Fruit fly (Drosophila melanogaster) whole organism, embryonic: ENCODE measurements around the gene regucalcin.
A peak's percentile ranks its signal among the peaks of the same experiment; 100 is the strongest.

Experiments
- Atf-2 ChIP-seq: fragments of 200-800 bp; sonication (Bioruptor generic); optimal IDR thresholded peaks from 2 replicates; lab custom pipeline; 2016; ENCODE audit warnings: missing biosample characterization, missing genetic modification characterization
- BtbVII ChIP-seq: fragments of 200-800 bp; sonication (Bioruptor generic); optimal IDR thresholded peaks from 3 replicates; lab custom pipeline; 2017; ENCODE audit warnings: missing biosample characterization, mild to moderate bottlenecking, missing genetic modification characterization
- C15 ChIP-seq: fragments of 200-800 bp; sonication (Bioruptor generic); IDR thresholded peaks from 3 replicates; pipeline ENCODE4 v1.3.6; 2022; ENCODE audit warnings: missing biosample characterization, missing genetic modification characterization
- CG10147 ChIP-seq: fragments of 200-800 bp; sonication (Bioruptor generic); optimal IDR thresholded peaks from 2 replicates; lab custom pipeline; 2019; ENCODE audit warnings: missing biosample characterization, mild to moderate bottlenecking, missing genetic modification characterization, moderate library complexity
- CG11093 ChIP-seq: fragments of 200-800 bp; sonication (Bioruptor generic); IDR thresholded peaks from 3 replicates; pipeline ENCODE4 v1.3.6; 2022; ENCODE audit warnings: missing biosample characterization, missing genetic modification characterization
- CG11695 ChIP-seq: fragments of 200-800 bp; sonication (Bioruptor generic); IDR thresholded peaks from 3 replicates; pipeline ENCODE4 v1.3.6; 2022; ENCODE audit warnings: missing biosample characterization, missing genetic modification characterization
- CG14965 ChIP-seq: fragments of 200-800 bp; sonication (Bioruptor generic); optimal IDR thresholded peaks from 2 replicates; lab custom pipeline; 2016; ENCODE audit warnings: missing biosample characterization, missing genetic modification characterization, borderline replicate concordance
- CG15073 ChIP-seq: fragments of 200-800 bp; sonication (Bioruptor generic); optimal IDR thresholded peaks from 2 replicates; lab custom pipeline; 2016; ENCODE audit warnings: missing biosample characterization, missing genetic modification characterization
- CG16863 ChIP-seq: fragments of 200-800 bp; sonication (Bioruptor generic); optimal IDR thresholded peaks from 3 replicates; lab custom pipeline; 2016; ENCODE audit warnings: missing biosample characterization, missing genetic modification characterization
- CG18476 ChIP-seq: fragments of 200-800 bp; sonication (Bioruptor generic); optimal IDR thresholded peaks from 2 replicates; lab custom pipeline; 2016; ENCODE audit warnings: missing biosample characterization, mild to moderate bottlenecking, missing genetic modification characterization
- CG2116 ChIP-seq: fragments of 200-800 bp; sonication (Bioruptor generic); optimal IDR thresholded peaks from 3 replicates; lab custom pipeline; 2018; ENCODE audit warnings: missing biosample characterization, mild to moderate bottlenecking, missing genetic modification characterization
- CG2129 ChIP-seq: fragments of 200-800 bp; sonication (Bioruptor generic); IDR thresholded peaks from 2 replicates; pipeline ENCODE4 v1.3.6; 2022; ENCODE audit warnings: missing biosample characterization, missing genetic modification characterization; ENCODE audit not compliant: partially characterized antibody
- CG2875 ChIP-seq: fragments of 200-800 bp; sonication (Bioruptor generic); optimal IDR thresholded peaks from 2 replicates; lab custom pipeline; 2017; ENCODE audit warnings: missing biosample characterization, mild to moderate bottlenecking, missing genetic modification characterization, missing genetic modification reagents
- CG33557 ChIP-seq: fragments of 200-800 bp; sonication (Bioruptor generic); optimal IDR thresholded peaks from 2 replicates; lab custom pipeline; 2019; ENCODE audit warnings: missing biosample characterization, mild to moderate bottlenecking, missing genetic modification characterization, moderate library complexity
- CG42726 ChIP-seq: fragments of 200-800 bp; sonication (Bioruptor generic); IDR thresholded peaks from 2 replicates; pipeline ENCODE4 v1.3.6; 2022; ENCODE audit warnings: missing biosample characterization, missing genetic modification characterization; ENCODE audit not compliant: partially characterized antibody
- CG4328 ChIP-seq: fragments of 200-800 bp; sonication (Bioruptor generic); optimal IDR thresholded peaks from 3 replicates; lab custom pipeline; 2017; ENCODE audit warnings: missing biosample characterization, missing genetic modification reagents, missing genetic modification characterization
- CG6689 ChIP-seq: fragments of 200-800 bp; sonication (Bioruptor generic); IDR thresholded peaks from 2 replicates; pipeline ENCODE4 v1.3.6; 2022; ENCODE audit warnings: missing biosample characterization, missing genetic modification characterization
- CG6791 ChIP-seq: fragments of 200-800 bp; sonication (Bioruptor generic); IDR thresholded peaks from 3 replicates; pipeline ENCODE4 v1.3.6; 2022; ENCODE audit warnings: missing biosample characterization, missing genetic modification characterization; ENCODE audit not compliant: partially characterized antibody
- CG7556 ChIP-seq: fragments of 200-800 bp; sonication (Bioruptor generic); optimal IDR thresholded peaks from 2 replicates; lab custom pipeline; 2017; ENCODE audit warnings: missing biosample characterization, mild to moderate bottlenecking, missing genetic modification characterization
- CG9817 ChIP-seq: fragments of 200-800 bp; sonication (Bioruptor generic); optimal IDR thresholded peaks from 2 replicates; lab custom pipeline; 2018; ENCODE audit warnings: missing biosample characterization, mild to moderate bottlenecking, missing genetic modification characterization, moderate library complexity
- Camta ChIP-seq: fragments of 200-800 bp; sonication (Bioruptor generic); optimal IDR thresholded peaks from 2 replicates; lab custom pipeline; 2016; ENCODE audit warnings: missing biosample characterization, missing genetic modification characterization
- D19A ChIP-seq: fragments of 200-800 bp; optimal IDR thresholded peaks from 3 replicates; lab custom pipeline; 2019; ENCODE audit warnings: missing biosample characterization, mild to moderate bottlenecking, missing genetic modification characterization, moderate library complexity
- Dip3 ChIP-seq: fragments of 200-800 bp; sonication (Bioruptor generic); optimal IDR thresholded peaks from 3 replicates; lab custom pipeline; 2016; ENCODE audit warnings: missing biosample characterization, missing genetic modification characterization
- Dll ChIP-seq: fragments of 200-800 bp; sonication (Bioruptor generic); IDR thresholded peaks from 4 replicates; pipeline ENCODE4 v1.3.6; 2022; ENCODE audit warnings: missing biosample characterization, missing genetic modification characterization; ENCODE audit not compliant: partially characterized antibody
- HHEX ChIP-seq: fragments of 200-800 bp; sonication (Bioruptor generic); optimal IDR thresholded peaks from 3 replicates; lab custom pipeline; 2017; ENCODE audit warnings: missing biosample characterization, mild to moderate bottlenecking, missing genetic modification characterization, missing genetic modification reagents
- Lim3 ChIP-seq: fragments of 200-800 bp; sonication (Bioruptor generic); IDR thresholded peaks from 2 replicates; pipeline ENCODE4 v1.3.6; 2022; ENCODE audit warnings: missing biosample characterization, missing genetic modification characterization
- NFAT ChIP-seq: fragments of 200-800 bp; sonication (Bioruptor generic); IDR thresholded peaks from 2 replicates; pipeline ENCODE4 v1.3.6; 2022; ENCODE audit warnings: missing biosample characterization, missing genetic modification characterization
- NfI ChIP-seq: fragments of 200-800 bp; sonication (Bioruptor generic); optimal IDR thresholded peaks from 3 replicates; lab custom pipeline; 2018; ENCODE audit warnings: missing biosample characterization, mild to moderate bottlenecking, missing genetic modification characterization, moderate library complexity
- Opbp ChIP-seq: fragments of 200-800 bp; sonication (Bioruptor generic); IDR thresholded peaks from 3 replicates; pipeline ENCODE4 v1.3.6; 2022; ENCODE audit warnings: missing biosample characterization, missing genetic modification characterization; ENCODE audit not compliant: partially characterized antibody
- Sin3A ChIP-seq: fragments of >200 bp; optimal IDR thresholded peaks from 2 replicates; lab custom pipeline; 2018
- TFAM ChIP-seq: fragments of 200-800 bp; sonication (Bioruptor generic); optimal IDR thresholded peaks from 2 replicates; lab custom pipeline; 2017; ENCODE audit warnings: missing biosample characterization, missing genetic modification characterization, inconsistent platforms
- al ChIP-seq: fragments of 200-800 bp; sonication (Bioruptor generic); IDR thresholded peaks from 2 replicates; pipeline ENCODE4 v1.3.6; 2022; ENCODE audit warnings: missing biosample characterization, missing genetic modification characterization
- bcd ChIP-seq: fragments of 200-800 bp; sonication (Bioruptor generic); optimal IDR thresholded peaks from 2 replicates; lab custom pipeline; 2017; ENCODE audit warnings: missing biosample characterization, mild to moderate bottlenecking, missing genetic modification characterization
- cwo ChIP-seq: fragments of 200-800 bp; sonication (Bioruptor generic); optimal IDR thresholded peaks from 3 replicates; lab custom pipeline; 2017; ENCODE audit warnings: missing biosample characterization, missing genetic modification characterization, mild to moderate bottlenecking, moderate library complexity, missing genetic modification reagents
- dm ChIP-seq: fragments of 200-800 bp; sonication (Bioruptor generic); optimal IDR thresholded peaks from 3 replicates; lab custom pipeline; 2016; ENCODE audit warnings: missing biosample characterization, missing genetic modification characterization
- en ChIP-seq: fragments of 200-800 bp; sonication (Bioruptor generic); optimal IDR thresholded peaks from 2 replicates; lab custom pipeline; 2016; ENCODE audit warnings: missing biosample characterization, missing genetic modification characterization
- esg ChIP-seq: fragments of 200-800 bp; sonication (Bioruptor generic); conservative IDR thresholded peaks from 2 replicates; pipeline ENCODE4 v1.3.6; 2022; ENCODE audit warnings: missing biosample characterization, missing genetic modification characterization
- exex ChIP-seq: fragments of 200-800 bp; sonication (Bioruptor generic); optimal IDR thresholded peaks from 4 replicates; lab custom pipeline; 2018; ENCODE audit warnings: missing biosample characterization, mild to moderate bottlenecking, missing genetic modification characterization, moderate library complexity
- eyg ChIP-seq: fragments of 200-800 bp; sonication (Bioruptor generic); optimal IDR thresholded peaks from 3 replicates; lab custom pipeline; 2016; ENCODE audit warnings: missing biosample characterization, missing genetic modification characterization
- gsb ChIP-seq: fragments of 200-800 bp; sonication (Bioruptor generic); IDR thresholded peaks from 2 replicates; pipeline ENCODE4 v1.3.6; 2022; ENCODE audit warnings: missing biosample characterization, missing genetic modification characterization
- gsb-n ChIP-seq: fragments of 200-800 bp; sonication (Bioruptor generic); optimal IDR thresholded peaks from 3 replicates; lab custom pipeline; 2018; ENCODE audit warnings: missing biosample characterization, mild to moderate bottlenecking, missing genetic modification characterization
- hbn ChIP-seq: fragments of 200-800 bp; sonication (Bioruptor generic); IDR thresholded peaks from 2 replicates; pipeline ENCODE4 v1.3.6; 2022; ENCODE audit warnings: missing biosample characterization, missing genetic modification characterization; ENCODE audit not compliant: partially characterized antibody
- ken ChIP-seq: fragments of 200-800 bp; sonication (Bioruptor generic); IDR thresholded peaks from 3 replicates; pipeline ENCODE4 v1.3.6; 2022; ENCODE audit warnings: missing biosample characterization, missing genetic modification characterization
- knrl ChIP-seq: fragments of 200-800 bp; sonication (Bioruptor generic); IDR thresholded peaks from 3 replicates; pipeline ENCODE4 v1.3.6; 2022; ENCODE audit warnings: missing biosample characterization, missing genetic modification characterization; ENCODE audit not compliant: partially characterized antibody
- phol ChIP-seq: fragments of 200-800 bp; sonication (Bioruptor generic); optimal IDR thresholded peaks from 3 replicates; lab custom pipeline; 2018; ENCODE audit warnings: missing biosample characterization, mild to moderate bottlenecking, missing genetic modification characterization, moderate library complexity
- psq ChIP-seq: fragments of 200-800 bp; sonication (Bioruptor generic); optimal IDR thresholded peaks from 2 replicates; lab custom pipeline; 2017; ENCODE audit warnings: missing biosample characterization, missing genetic modification characterization
- sd ChIP-seq: fragments of 200-800 bp; sonication (Bioruptor generic); optimal IDR thresholded peaks from 3 replicates; lab custom pipeline; 2018; ENCODE audit warnings: missing biosample characterization, mild to moderate bottlenecking, missing genetic modification characterization, moderate library complexity
- sens-2 ChIP-seq: fragments of 200-800 bp; sonication (Bioruptor generic); IDR thresholded peaks from 2 replicates; pipeline ENCODE4 v1.3.6; 2022; ENCODE audit warnings: missing biosample characterization, missing genetic modification characterization
- shn ChIP-seq: fragments of 200-800 bp; sonication (Bioruptor generic); optimal IDR thresholded peaks from 3 replicates; lab custom pipeline; 2016; ENCODE audit warnings: missing biosample characterization, missing genetic modification characterization

regucalcin gene

dm6 chrX:12018440-12019101, 6.4 kb downstream of the regucalcin start, which contains the start of gene Lsm12a (continued):
- TF ChIP-seq CG2129 (GFP tag; lab: Robert Waterston, UW) (peak; percentile 20; the same call in 1 of the 2 replicates), TFAM (GFP tag; lab: Kevin White, UChicago) (no peak), CG4328 (GFP tag; lab: Kevin White, UChicago) (no peak), CG6689 (GFP tag; lab: Robert Waterston, UW) (no peak), phol (peak; percentile 1), Atf-2 (no peak), NFAT (GFP tag; lab: Robert Waterston, UW) (no peak), Lim3 (GFP tag; lab: Robert Waterston, UW) (no peak), CG15073 (GFP tag; lab: Kevin White, UChicago) (no peak), shn (no peak), Opbp (GFP tag; lab: Robert Waterston, UW) (peak; percentile 60; the same call in 2 of the 3 replicates), CG33557 (no peak), Dip3 (GFP tag; lab: Kevin White, UChicago) (no peak), eyg (GFP tag; lab: Kevin White, UChicago) (no peak), Camta (GFP tag; lab: Kevin White, UChicago) (no peak), cwo (GFP tag; lab: Kevin White, UChicago) (no peak), CG6791 (GFP tag; lab: Robert Waterston, UW) (peak; percentile 77; the same call in 2 of the 3 replicates), HHEX (GFP tag; lab: Kevin White, UChicago) (no peak), al (GFP tag; lab: Robert Waterston, UW) (no peak), dm (GFP tag; lab: Kevin White, UChicago) (no peak), CG7556 (GFP tag; lab: Kevin White, UChicago) (no peak), CG18476 (GFP tag; lab: Kevin White, UChicago) (no peak), D19A (tag; lab: Kevin White, UChicago) (no peak), psq (GFP tag; lab: Kevin White, UChicago) (peak; percentile 80), CG42726 (GFP tag; lab: Robert Waterston, UW) (peak; percentile 44; the same call in 1 of the 2 replicates), gsb-n (no peak), CG16863 (GFP tag; lab: Kevin White, UChicago) (no peak), Sin3A (peak; percentile 1), C15 (GFP tag; lab: Robert Waterston, UW) (no peak), CG11093 (GFP tag; lab: Robert Waterston, UW) (no peak), hbn (GFP tag; lab: Robert Waterston, UW) (peak; percentile 16; the same call in 1 of the 2 replicates), CG2116 (GFP tag; lab: Kevin White, UChicago) (peak; percentile 97), ken (GFP tag; lab: Robert Waterston, UW) (0 out of 3 replicates have a peak, but pooled peaks have one; percentile 19), NfI (GFP tag; lab: Kevin White, UChicago) (no peak), CG2875 (GFP tag; lab: Kevin White, UChicago) (no peak), CG10147 (GFP tag; lab: Kevin White, UChicago) (no peak), bcd (GFP tag; lab: Kevin White, UChicago) (no peak), knrl (GFP tag; lab: Robert Waterston, UW) (peak; percentile 54), esg (GFP tag; lab: Robert Waterston, UW) (no peak), BtbVII (GFP tag; lab: Kevin White, UChicago) (no peak), CG9817 (tag; lab: Kevin White, UChicago) (no peak), sd (tag; lab: Kevin White, UChicago) (no peak), exex (no peak), sens-2 (GFP tag; lab: Robert Waterston, UW) (no peak), CG11695 (GFP tag; lab: Robert Waterston, UW) (no peak), en (GFP tag; lab: Kevin White, UChicago) (no peak), CG14965 (GFP tag; lab: Kevin White, UChicago) (no peak), gsb (GFP tag; lab: Robert Waterston, UW) (no peak), Dll (GFP tag; lab: Robert Waterston, UW) (0 out of 4 replicates have a peak, but pooled peaks have one; percentile 45)
